Fruit fly (Drosophila melanogaster) whole organism, embryonic: ENCODE measurements around the gene Rim2.

Experiments
- Antp ChIP-seq: fragments of 200-800 bp; sonication (Bioruptor generic); optimal IDR thresholded peaks from 3 replicates; lab custom pipeline; 2016; ENCODE audit warnings: missing biosample characterization, missing genetic modification characterization
- Atf-2 ChIP-seq: fragments of 200-800 bp; sonication (Bioruptor generic); optimal IDR thresholded peaks from 2 replicates; lab custom pipeline; 2016; ENCODE audit warnings: missing biosample characterization, missing genetic modification characterization
- CG10267 ChIP-seq: fragments of 200-800 bp; sonication (Bioruptor generic); optimal IDR thresholded peaks from 2 replicates; lab custom pipeline; 2018; ENCODE audit warnings: missing biosample characterization, mild to moderate bottlenecking, missing genetic modification characterization, moderate library complexity
- CG10979 ChIP-seq: fragments of 200-800 bp; sonication (Bioruptor generic); optimal IDR thresholded peaks from 2 replicates; lab custom pipeline; 2018; ENCODE audit warnings: missing biosample characterization, mild to moderate bottlenecking, missing genetic modification characterization, moderate library complexity
- CG12071 ChIP-seq: fragments of 200-800 bp; sonication (Bioruptor generic); optimal IDR thresholded peaks from 3 replicates; lab custom pipeline; 2018; ENCODE audit warnings: missing biosample characterization, mild to moderate bottlenecking, missing genetic modification characterization
- CG16813 ChIP-seq: fragments of 200-800 bp; sonication (Bioruptor generic); IDR thresholded peaks from 3 replicates; pipeline ENCODE4 v1.3.6; 2022; ENCODE audit warnings: missing biosample characterization, missing genetic modification characterization; ENCODE audit not compliant: partially characterized antibody
- CG17385 ChIP-seq: fragments of 200-800 bp; sonication (Bioruptor generic); optimal IDR thresholded peaks from 3 replicates; lab custom pipeline; 2018; ENCODE audit warnings: missing biosample characterization, mild to moderate bottlenecking, missing genetic modification characterization
- CG2116 ChIP-seq: fragments of 200-800 bp; sonication (Bioruptor generic); optimal IDR thresholded peaks from 3 replicates; lab custom pipeline; 2018; ENCODE audit warnings: missing biosample characterization, mild to moderate bottlenecking, missing genetic modification characterization
- CG2120 ChIP-seq: fragments of 200-800 bp; sonication (Bioruptor generic); optimal IDR thresholded peaks from 3 replicates; lab custom pipeline; 2016; ENCODE audit warnings: missing biosample characterization, missing genetic modification characterization
- CG2199 ChIP-seq: fragments of 200-800 bp; sonication (Bioruptor generic); IDR thresholded peaks from 3 replicates; pipeline ENCODE4 v1.3.6; 2022; ENCODE audit warnings: missing biosample characterization, missing genetic modification characterization
- CG3281 ChIP-seq: fragments of 200-800 bp; sonication (Bioruptor generic); optimal IDR thresholded peaks from 3 replicates; lab custom pipeline; 2017; ENCODE audit warnings: missing biosample characterization, mild to moderate bottlenecking, missing genetic modification characterization
- CG34376 ChIP-seq: fragments of 200-800 bp; sonication (Bioruptor generic); optimal IDR thresholded peaks from 2 replicates; lab custom pipeline; 2018; ENCODE audit warnings: missing biosample characterization, mild to moderate bottlenecking, missing genetic modification characterization
- CG43689 ChIP-seq: fragments of 200-800 bp; sonication (Bioruptor generic); IDR thresholded peaks from 2 replicates; pipeline ENCODE4 v1.3.6; 2022; ENCODE audit warnings: missing biosample characterization, missing genetic modification characterization
- CG4730 ChIP-seq: fragments of 200-800 bp; sonication (Bioruptor generic); IDR thresholded peaks from 2 replicates; pipeline ENCODE4 v1.3.6; 2022; ENCODE audit warnings: missing biosample characterization, missing genetic modification characterization
- CG6654 ChIP-seq: fragments of 200-800 bp; sonication (Bioruptor generic); optimal IDR thresholded peaks from 2 replicates; lab custom pipeline; 2017; ENCODE audit warnings: missing biosample characterization, mild to moderate bottlenecking, missing genetic modification characterization
- CG7786 ChIP-seq: fragments of 200-800 bp; sonication (Bioruptor generic); optimal IDR thresholded peaks from 2 replicates; lab custom pipeline; 2016; ENCODE audit warnings: missing biosample characterization, missing genetic modification characterization
- CG7963 ChIP-seq: fragments of 200-800 bp; sonication (Bioruptor generic); IDR thresholded peaks from 3 replicates; pipeline ENCODE4 v1.3.6; 2022; ENCODE audit warnings: missing biosample characterization, missing genetic modification characterization; ENCODE audit not compliant: partially characterized antibody
- CG9797 ChIP-seq: fragments of 200-800 bp; sonication (Bioruptor generic); optimal IDR thresholded peaks from 3 replicates; lab custom pipeline; 2018; ENCODE audit warnings: missing biosample characterization, mild to moderate bottlenecking, missing genetic modification characterization
- CG9932 ChIP-seq: fragments of 200-800 bp; sonication (Bioruptor generic); IDR thresholded peaks from 2 replicates; pipeline ENCODE4 v1.3.6; 2022; ENCODE audit warnings: missing biosample characterization, missing genetic modification characterization
- CTCF ChIP-seq: fragments of 200-800 bp; sonication (Bioruptor generic); optimal IDR thresholded peaks from 2 replicates; lab custom pipeline; 2017; ENCODE audit warnings: missing biosample characterization, mild to moderate bottlenecking, missing genetic modification characterization, moderate library complexity
- D19B ChIP-seq: fragments of 200-800 bp; sonication (Bioruptor generic); optimal IDR thresholded peaks from 2 replicates; lab custom pipeline; 2017; ENCODE audit warnings: missing biosample characterization, mild to moderate bottlenecking, missing genetic modification characterization
- Ets65A ChIP-seq: fragments of 200-800 bp; sonication (Bioruptor generic); peaks from one replicate; lab custom pipeline; 2016; ENCODE audit warnings: missing biosample characterization, missing genetic modification characterization
- Fer3 ChIP-seq: fragments of 200-800 bp; sonication (Bioruptor generic); optimal IDR thresholded peaks from 2 replicates; lab custom pipeline; 2018; ENCODE audit warnings: missing biosample characterization, mild to moderate bottlenecking, missing genetic modification characterization, moderate library complexity
- GATAe ChIP-seq: fragments of 200-800 bp; sonication (Bioruptor generic); conservative IDR thresholded peaks from 2 replicates; pipeline ENCODE4 v1.3.6; 2022; ENCODE audit warnings: missing biosample characterization, missing genetic modification characterization
- HLH4C ChIP-seq: fragments of 200-800 bp; sonication (Bioruptor generic); IDR thresholded peaks from 3 replicates; pipeline ENCODE4 v1.3.6; 2022; ENCODE audit warnings: missing biosample characterization, missing genetic modification characterization; ENCODE audit not compliant: partially characterized antibody
- HmgD ChIP-seq: fragments of 200-800 bp; sonication (Bioruptor generic); optimal IDR thresholded peaks from 3 replicates; lab custom pipeline; 2016; ENCODE audit warnings: missing biosample characterization, missing genetic modification characterization
- HmgZ ChIP-seq: fragments of 200-800 bp; sonication (Bioruptor generic); optimal IDR thresholded peaks from 2 replicates; lab custom pipeline; 2018; ENCODE audit warnings: missing biosample characterization, mild to moderate bottlenecking, missing genetic modification characterization
- Med ChIP-seq: fragments of 200-800 bp; sonication (Bioruptor generic); peaks from one replicate; lab custom pipeline; 2016; ENCODE audit warnings: missing biosample characterization, missing genetic modification characterization, mild to moderate bottlenecking, inconsistent platforms, moderate library complexity
- Xrp1 ChIP-seq: fragments of 200-800 bp; sonication (Bioruptor generic); IDR thresholded peaks from 2 replicates; pipeline ENCODE4 v1.3.6; 2022; ENCODE audit warnings: missing biosample characterization, missing genetic modification characterization
- YL-1 ChIP-seq: fragments of 200-800 bp; sonication (Bioruptor generic); optimal IDR thresholded peaks from 3 replicates; lab custom pipeline; 2017; ENCODE audit warnings: missing biosample characterization, mild to moderate bottlenecking, missing genetic modification characterization
- ato ChIP-seq: fragments of 200-800 bp; sonication (Bioruptor generic); IDR thresholded peaks from 2 replicates; pipeline ENCODE4 v1.3.6; 2022; ENCODE audit warnings: missing biosample characterization, missing genetic modification characterization; ENCODE audit not compliant: partially characterized antibody
- chinmo ChIP-seq: fragments of 200-800 bp; sonication (Bioruptor generic); IDR thresholded peaks from 4 replicates; pipeline ENCODE4 v1.3.6; 2022; ENCODE audit warnings: missing biosample characterization, missing genetic modification characterization; ENCODE audit not compliant: partially characterized antibody
- croc ChIP-seq: fragments of 200-800 bp; sonication (Bioruptor generic); conservative IDR thresholded peaks from 3 replicates; pipeline ENCODE4 v1.3.6; 2022; ENCODE audit warnings: missing biosample characterization, missing genetic modification characterization
- dimm ChIP-seq: fragments of 200-800 bp; sonication (Bioruptor generic); IDR thresholded peaks from 2 replicates; pipeline ENCODE4 v1.3.6; 2022; ENCODE audit warnings: missing biosample characterization, missing genetic modification characterization
- ems ChIP-seq: fragments of 200-800 bp; sonication (Bioruptor generic); optimal IDR thresholded peaks from 3 replicates; lab custom pipeline; 2016; ENCODE audit warnings: missing biosample characterization, missing genetic modification characterization
- ewg ChIP-seq: fragments of 200-800 bp; sonication (Bioruptor generic); optimal IDR thresholded peaks from 3 replicates; lab custom pipeline; 2017; ENCODE audit warnings: mild to moderate bottlenecking, missing biosample characterization, missing genetic modification reagents, missing genetic modification characterization
- exex ChIP-seq: fragments of 200-800 bp; sonication (Bioruptor generic); optimal IDR thresholded peaks from 4 replicates; lab custom pipeline; 2018; ENCODE audit warnings: missing biosample characterization, mild to moderate bottlenecking, missing genetic modification characterization, moderate library complexity
- gfzf ChIP-seq: fragments of 200-800 bp; sonication (Bioruptor generic); optimal IDR thresholded peaks from 2 replicates; lab custom pipeline; 2016; ENCODE audit warnings: missing biosample characterization, mild to moderate bottlenecking, missing genetic modification characterization, moderate library complexity
- gro ChIP-seq: fragments of 200-800 bp; sonication (Bioruptor generic); optimal IDR thresholded peaks from 2 replicates; lab custom pipeline; 2016; ENCODE audit warnings: missing biosample characterization, missing genetic modification characterization
- kni ChIP-seq: fragments of 200-800 bp; sonication (Bioruptor generic); optimal IDR thresholded peaks from 3 replicates; lab custom pipeline; 2017; ENCODE audit warnings: mild to moderate bottlenecking, missing biosample characterization, missing genetic modification reagents, missing genetic modification characterization
- mirr ChIP-seq: fragments of 200-800 bp; sonication (Bioruptor generic); optimal IDR thresholded peaks from 3 replicates; lab custom pipeline; 2018; ENCODE audit warnings: missing biosample characterization, mild to moderate bottlenecking, missing genetic modification characterization
- row ChIP-seq: fragments of 200-800 bp; sonication (Bioruptor generic); IDR thresholded peaks from 3 replicates; pipeline ENCODE4 v1.3.6; 2022; ENCODE audit warnings: missing biosample characterization, missing genetic modification characterization
- scrt ChIP-seq: fragments of 200-800 bp; sonication (Bioruptor generic); optimal IDR thresholded peaks from 2 replicates; lab custom pipeline; 2018; ENCODE audit warnings: missing biosample characterization, mild to moderate bottlenecking, missing genetic modification characterization, moderate library complexity
- stc ChIP-seq: fragments of 200-800 bp; sonication (Bioruptor generic); IDR thresholded peaks from 2 replicates; pipeline ENCODE4 v1.3.6; 2022; ENCODE audit warnings: missing biosample characterization, missing genetic modification characterization
- sug ChIP-seq: fragments of 200-800 bp; optimal IDR thresholded peaks from 2 replicates; lab custom pipeline; 2019; ENCODE audit warnings: missing biosample characterization, mild to moderate bottlenecking, missing genetic modification characterization, moderate library complexity
- ttk ChIP-seq: fragments of 200-800 bp; sonication (Bioruptor generic); IDR thresholded peaks from 2 replicates; pipeline ENCODE4 v2.1.2; 2022; ENCODE audit warnings: missing biosample characterization, missing genetic modification characterization

Gene Rim2

dm6 chr2L:1710224-1710623, 14.0 kb downstream of the Rim2 start, which contains the start of the genes CG17660 and mRpL48 (continued):
- TF ChIP-seq mirr (GFP tag; lab: Kevin White, UChicago) (peak; percentile 43), CG17385 (GFP tag; lab: Kevin White, UChicago) (peak; percentile 56), ato (GFP tag; lab: Robert Waterston, UW) (peak; percentile 89), CG10979 (tag; lab: Kevin White, UChicago) (peak; percentile 1), gro (peak; percentile 62), CG10267 (tag; lab: Kevin White, UChicago) (peak; percentile 43), scrt (no peak), CTCF (GFP tag; lab: Kevin White, UChicago) (peak; percentile 11), Atf-2 (no peak), HLH4C (GFP tag; lab: Robert Waterston, UW) (peak; percentile 83), stc (peak; percentile 19; the same call in 1 of the 2 replicates), CG6654 (GFP tag; lab: Kevin White, UChicago) (no peak), kni (GFP tag; lab: Kevin White, UChicago) (peak; percentile 12), Fer3 (tag; lab: Kevin White, UChicago) (no peak), gfzf (peak; percentile 72), ewg (peak; percentile 7), CG4730 (no peak), dimm (no peak), ttk (no peak), CG12071 (GFP tag; lab: Kevin White, UChicago) (no peak), CG2199 (GFP tag; lab: Robert Waterston, UW) (0 out of 3 replicates have a peak, but pooled peaks have one; percentile 34), CG16813 (GFP tag; lab: Robert Waterston, UW) (peak; percentile 70), croc (GFP tag; lab: Robert Waterston, UW) (no peak), ems (GFP tag; lab: Kevin White, UChicago) (peak; percentile 18), CG7963 (GFP tag; lab: Robert Waterston, UW) (peak; percentile 75), YL-1 (GFP tag; lab: Kevin White, UChicago) (peak; percentile 94), CG9797 (peak; percentile 97), CG3281 (GFP tag; lab: Kevin White, UChicago) (peak; percentile 37), HmgD (GFP tag; lab: Kevin White, UChicago) (no peak), CG7786 (GFP tag; lab: Kevin White, UChicago) (no peak)
- TF ChIP-seq, all 482 proteins: peak for 131

DNA sequence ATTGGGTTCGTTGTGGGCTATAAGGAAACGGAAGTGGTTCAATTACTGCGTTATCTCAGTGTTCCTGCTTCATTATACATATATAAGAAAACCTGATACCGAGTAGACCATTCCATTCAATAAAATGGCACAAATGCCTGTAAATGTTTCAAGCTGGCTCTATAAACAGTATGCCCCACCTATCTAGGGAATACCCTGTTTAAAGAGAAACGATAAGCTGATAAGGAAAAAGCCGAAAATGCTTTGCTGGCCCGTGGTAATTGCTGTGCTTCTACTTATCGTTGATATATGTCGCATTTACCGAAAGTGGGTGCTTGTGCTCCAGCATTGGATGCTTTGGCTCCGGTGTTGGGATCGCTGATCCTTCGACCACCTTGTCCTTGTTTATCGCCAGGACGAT, 14.9 kb downstream of the Rim2 start:
- peak; percentile 4 for TF ChIP-seq mirr (GFP tag; lab: Kevin White, UChicago)
- TF ChIP-seq GATAe (GFP tag; lab: Robert Waterston, UW) = 0 out of 2 replicates have a peak, but pooled peaks have one; percentile 32
- peak; percentile 78 for TF ChIP-seq exex (tag; lab: Kevin White, UChicago)
- TF ChIP-seq HmgZ (tag; lab: Kevin White, UChicago) = no peak
- TF ChIP-seq CG9932 = 0 out of 2 replicates have a peak, but pooled peaks have one; percentile 13
- TF ChIP-seq row (GFP tag; lab: Robert Waterston, UW) = peak; percentile 48; the same call in 2 of the 3 replicates
- TF ChIP-seq CG43689 (GFP tag; lab: Robert Waterston, UW) = no peak
- peak; percentile 13 for TF ChIP-seq Fer3 (tag; lab: Kevin White, UChicago)
- TF ChIP-seq CG2120 (GFP tag; lab: Kevin White, UChicago) = peak; percentile 22
- peak; percentile 18 for TF ChIP-seq Ets65A (GFP tag; lab: Kevin White, UChicago)
- TF ChIP-seq chinmo = peak; percentile 69; the same call in 1 of the 4 replicates
- TF ChIP-seq Antp (GFP tag; lab: Kevin White, UChicago) = no peak
- peak; percentile 12 for TF ChIP-seq sug (tag; lab: Kevin White, UChicago)
- peak; percentile 70 for TF ChIP-seq Med (GFP tag; lab: Kevin White, UChicago)
- TF ChIP-seq D19B = peak; percentile 4
- TF ChIP-seq CG2116 = no peak
- no peak for TF ChIP-seq Xrp1 (GFP tag; lab: Robert Waterston, UW)
- TF ChIP-seq CG34376 (GFP tag; lab: Kevin White, UChicago) = peak; percentile 13
